Worm (Caenorhabditis elegans) whole organism, L4 larva: ENCODE results near the gene F46C3.6.

Experiments used
- T26A8.4 ChIP-seq: fragments of 200-800 bp; sonication (Bioruptor generic); IDR thresholded peaks from 2 replicates; pipeline ENCODE4 v1.3.6; 2022; ENCODE audit warnings: missing genetic modification characterization, missing compliant biosample characterization
- aly-2 ChIP-seq: sonication (generic microtip); optimal IDR thresholded peaks from 2 replicates; lab custom pipeline; 2018; ENCODE audit warnings: missing biosample characterization, missing genetic modification characterization
- attf-4 ChIP-seq: sonication (generic microtip); optimal IDR thresholded peaks from 3 replicates; lab custom pipeline; 2017; ENCODE audit warnings: missing biosample characterization, missing genetic modification characterization
- ces-1 ChIP-seq: fragments of 150-350 bp; sonication (generic microtip); optimal IDR thresholded peaks from 4 replicates; lab custom pipeline; 2014; ENCODE audit warnings: missing biosample characterization, missing genetic modification reagents, missing genetic modification characterization
- cey-2 ChIP-seq: sonication (generic microtip); optimal IDR thresholded peaks from 3 replicates; lab custom pipeline; 2017; ENCODE audit warnings: missing genetic modification characterization, mild to moderate bottlenecking, missing compliant biosample characterization, antibody characterized with exemption, borderline replicate concordance; ENCODE audit not compliant: insufficient read depth
- ctbp-1 ChIP-seq: fragments of 200-800 bp; sonication (Bioruptor generic); IDR thresholded peaks from 2 replicates; pipeline ENCODE4 v1.3.6; 2022; ENCODE audit warnings: missing genetic modification reagents, missing genetic modification characterization, missing compliant biosample characterization
- daf-16 ChIP-seq, 3 experiments: sonication (generic microtip); optimal IDR thresholded peaks; 2 replicates each; lab custom pipeline; 2016 to 2017; ENCODE audit warnings: missing genetic modification characterization in 3 of 3, missing genetic modification reagents in 3 of 3, mild to moderate bottlenecking in 2 of 3, missing compliant biosample characterization in 2 of 3, missing biosample characterization in 1 of 3, moderate library complexity in 1 of 3
- dmd-9 ChIP-seq: fragments of 200-800 bp; sonication (Bioruptor generic); IDR thresholded peaks from 2 replicates; pipeline ENCODE4 v1.3.6; 2022; ENCODE audit warnings: missing genetic modification reagents, missing genetic modification characterization, missing compliant biosample characterization
- egl-27 ChIP-seq: sonication (generic microtip); optimal IDR thresholded peaks from 3 replicates; lab custom pipeline; 2017; ENCODE audit warnings: missing biosample characterization, missing genetic modification reagents, missing genetic modification characterization
- fkh-10 ChIP-seq: fragments of 150-350 bp; optimal IDR thresholded peaks from 2 replicates; lab custom pipeline; 2014; ENCODE audit warnings: missing biosample characterization, missing genetic modification reagents, missing genetic modification characterization
- gei-8 ChIP-seq: fragments of 200-800 bp; sonication (Bioruptor generic); optimal IDR thresholded peaks from 2 replicates; lab custom pipeline; 2018; ENCODE audit warnings: mild to moderate bottlenecking, missing genetic modification characterization, missing compliant biosample characterization
- hlh-11 ChIP-seq: fragments of 200-800 bp; sonication (Bioruptor generic); optimal IDR thresholded peaks from 2 replicates; lab custom pipeline; 2018; ENCODE audit warnings: mild to moderate bottlenecking, missing genetic modification characterization, missing compliant biosample characterization
- hmg-1.1 ChIP-seq: fragments of 200-800 bp; sonication (Bioruptor generic); IDR thresholded peaks from 2 replicates; pipeline ENCODE4 v1.3.6; 2022; ENCODE audit warnings: missing genetic modification reagents, missing genetic modification characterization, missing compliant biosample characterization
- lim-7 ChIP-seq: fragments of 200-800 bp; sonication (Bioruptor generic); IDR thresholded peaks from 2 replicates; pipeline ENCODE4 v1.3.6; 2022; ENCODE audit warnings: missing genetic modification characterization, missing compliant biosample characterization
- lin-39 ChIP-seq: fragments of 150-350 bp; optimal IDR thresholded peaks from 2 replicates; lab custom pipeline; 2014; ENCODE audit warnings: missing biosample characterization, missing genetic modification reagents, missing genetic modification characterization
- lsy-2 ChIP-seq, 2 experiments: fragments of 150-350 bp in 1 of 2; sonication (generic microtip) in 1 of 2; optimal IDR thresholded peaks; 2 replicates each; lab custom pipeline; 2014 to 2017; ENCODE audit warnings: missing biosample characterization in 2 of 2, missing genetic modification characterization in 2 of 2
- madf-9 ChIP-seq: fragments of 200-800 bp; sonication (Bioruptor generic); conservative IDR thresholded peaks from 2 replicates; pipeline ENCODE4 v1.3.6; 2022; ENCODE audit warnings: missing genetic modification reagents, missing genetic modification characterization, missing compliant biosample characterization
- mdl-1 ChIP-seq, 2 experiments: fragments of 150-350 bp in 1 of 2; sonication (generic microtip) in 1 of 2; optimal IDR thresholded peaks; 2 replicates each; lab custom pipeline; 2014 to 2017; ENCODE audit warnings: missing biosample characterization in 2 of 2, missing genetic modification characterization in 2 of 2
- mep-1 ChIP-seq: fragments of 150-350 bp; sonication (generic microtip); optimal IDR thresholded peaks from 3 replicates; lab custom pipeline; 2014; ENCODE audit warnings: missing biosample characterization, missing genetic modification characterization
- mes-2 ChIP-seq: sonication (generic microtip); optimal IDR thresholded peaks from 2 replicates; lab custom pipeline; 2016; ENCODE audit warnings: missing genotype, mild to moderate bottlenecking, missing genetic modification characterization, missing compliant biosample characterization; ENCODE audit not compliant: poor library complexity, severe bottlenecking
- mxl-2 ChIP-seq: fragments of 200-800 bp; sonication (Bioruptor generic); conservative IDR thresholded peaks from 2 replicates; pipeline ENCODE4 v1.3.6; 2022; ENCODE audit warnings: missing genetic modification reagents, missing genetic modification characterization, missing compliant biosample characterization
- nhr-102 ChIP-seq: sonication (generic microtip); optimal IDR thresholded peaks from 2 replicates; lab custom pipeline; 2016; ENCODE audit warnings: mild to moderate bottlenecking, missing genetic modification characterization, moderate library complexity, missing compliant biosample characterization
- nhr-28 ChIP-seq: fragments of 150-350 bp; optimal IDR thresholded peaks from 2 replicates; lab custom pipeline; 2014; ENCODE audit warnings: missing biosample characterization, missing genetic modification characterization
- set-16 ChIP-seq: fragments of 200-800 bp; sonication (Bioruptor generic); IDR thresholded peaks from 2 replicates; pipeline ENCODE4 v1.3.6; 2022; ENCODE audit warnings: missing genetic modification reagents, missing genetic modification characterization, missing compliant biosample characterization
- snpc-4 ChIP-seq: fragments of 150-350 bp; optimal IDR thresholded peaks from 2 replicates; lab custom pipeline; 2014; ENCODE audit warnings: missing biosample characterization, missing genetic modification characterization
- spr-3 ChIP-seq: fragments of 200-800 bp; sonication (Bioruptor generic); optimal IDR thresholded peaks from 2 replicates; lab custom pipeline; 2018; ENCODE audit warnings: mild to moderate bottlenecking, missing genetic modification characterization, missing compliant biosample characterization
- tra-1 ChIP-seq: fragments of 200-800 bp; sonication (Bioruptor generic); IDR thresholded peaks from 2 replicates; pipeline ENCODE4 v1.3.6; 2022; ENCODE audit warnings: missing genetic modification reagents, missing genetic modification characterization, missing compliant biosample characterization
- unc-62 ChIP-seq, 3 experiments: fragments of 150-350 bp in 1 of 3; sonication (generic microtip); optimal IDR thresholded peaks in 2 of 3; peaks in 1 of 3; 1 replicate in 1 of 3; 2 replicates in 2 of 3; lab custom pipeline; 2014 to 2017; ENCODE audit warnings: missing biosample characterization in 3 of 3, missing genetic modification characterization in 3 of 3, missing genetic modification reagents in 3 of 3, missing genotype in 1 of 3
- zag-1 ChIP-seq: fragments of 150-350 bp; optimal IDR thresholded peaks from 2 replicates; lab custom pipeline; 2014; ENCODE audit warnings: missing biosample characterization, missing genetic modification characterization
- zip-11 ChIP-seq: fragments of 200-800 bp; sonication (Bioruptor generic); IDR thresholded peaks from 2 replicates; pipeline ENCODE4 v1.3.6; 2022; ENCODE audit warnings: missing genetic modification characterization, missing compliant biosample characterization
- ztf-7 ChIP-seq: fragments of 150-350 bp; optimal IDR thresholded peaks from 2 replicates; lab custom pipeline; 2014; ENCODE audit warnings: missing biosample characterization, missing genetic modification characterization

Gene F46C3.6

ce11 chrX:11383359-11383758, 36.5 kb downstream of the F46C3.6 start:
- TF ChIP-seq lim-7 (GFP tag; lab: Robert Waterston, UW) (no peak), mep-1 (tag; lab: Kevin White, UChicago) (no peak), lin-39 (tag; lab: Kevin White, UChicago) (no peak), dmd-9 (GFP tag; lab: Robert Waterston, UW) (no peak), cey-2 (tag; lab: Kevin White, UChicago) (no peak), ces-1 (GFP tag; lab: Kevin White, UChicago) (peak; percentile 54), unc-62 (GFP tag; optimal IDR thresholded peaks at IDR 0.05 in 1 of 2; lab: Kevin White, UChicago) (peak in 1 of 2 experiments; percentile 29), unc-62 (tag; optimal IDR thresholded peaks at IDR 0.05; lab: Kevin White, UChicago) (no peak), aly-2 (no peak), lsy-2 (tag; optimal IDR thresholded peaks at IDR 0.05; lab: Kevin White, UChicago) (peak in 1 of 2 experiments; percentile 21), nhr-102 (tag; lab: Kevin White, UChicago) (no peak), mdl-1 (tag; optimal IDR thresholded peaks at IDR 0.05; lab: Kevin White, UChicago) (no peak), daf-16 (GFP tag; optimal IDR thresholded peaks at IDR 0.05; lab: Kevin White, UChicago) (no peak), daf-16 (tag; optimal IDR thresholded peaks at IDR 0.05; lab: Kevin White, UChicago) (no peak), ztf-7 (no peak), attf-4 (tag; lab: Kevin White, UChicago) (no peak), zag-1 (tag; lab: Kevin White, UChicago) (no peak), hmg-1.1 (GFP tag; lab: Robert Waterston, UW) (no peak), madf-9 (GFP tag; lab: Robert Waterston, UW) (no peak), set-16 (no peak), zip-11 (GFP tag; lab: Robert Waterston, UW) (no peak), mes-2 (tag; lab: Kevin White, UChicago) (no peak), mxl-2 (GFP tag; lab: Robert Waterston, UW) (no peak), nhr-28 (tag; lab: Kevin White, UChicago) (no peak)

DNA sequence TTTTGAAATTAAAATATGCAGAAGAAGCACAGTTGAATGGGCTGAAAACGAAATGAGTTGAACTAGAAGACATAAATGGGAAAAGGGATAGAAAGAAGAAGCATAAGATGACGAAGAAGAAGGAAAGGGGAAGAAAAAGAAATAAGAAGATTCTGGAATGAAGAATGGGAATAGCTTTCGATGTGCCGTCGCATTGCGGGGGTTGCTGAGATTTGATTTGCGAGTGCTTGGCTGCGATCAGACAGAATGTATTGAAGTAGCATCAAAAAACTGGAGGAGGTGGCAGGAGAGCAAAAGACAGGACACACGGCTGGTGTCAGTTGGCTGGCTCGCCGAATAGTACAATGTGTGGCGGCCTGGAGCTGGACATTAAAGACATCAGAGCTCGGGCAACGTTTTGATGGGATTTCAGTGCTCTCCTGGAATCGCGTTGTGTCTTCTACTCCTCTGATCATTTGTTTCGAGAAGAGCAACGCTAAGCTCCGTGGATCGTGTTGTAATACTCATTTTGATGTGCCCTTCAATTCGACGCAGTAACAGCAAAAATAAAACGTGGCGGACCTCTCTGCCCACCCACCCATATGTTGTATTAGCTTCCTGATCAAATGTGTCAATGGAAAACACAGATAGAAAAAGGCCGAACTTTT, 40.6 kb downstream of the F46C3.6 start:
- 0 out of 2 replicates have a peak, but pooled peaks have one; percentile 29 for TF ChIP-seq lim-7 (GFP tag; lab: Robert Waterston, UW)
- TF ChIP-seq ctbp-1 (GFP tag; lab: Robert Waterston, UW) = peak; percentile 37; the same call in 1 of the 2 replicates
- peak in 1 of 2 experiments; percentile 68 for TF ChIP-seq daf-16 (GFP tag; optimal IDR thresholded peaks at IDR 0.05; lab: Kevin White, UChicago)
- TF ChIP-seq daf-16 (tag; optimal IDR thresholded peaks at IDR 0.05; lab: Kevin White, UChicago) = no peak
- no peak for TF ChIP-seq gei-8 (GFP tag; lab: Kevin White, UChicago)
- TF ChIP-seq hlh-11 (tag; lab: Kevin White, UChicago) = peak; percentile 64
- peak; percentile 18; the same call in 1 of the 2 replicates for TF ChIP-seq set-16
- TF ChIP-seq egl-27 (tag; lab: Kevin White, UChicago) = no peak
- TF ChIP-seq snpc-4 = no peak
- TF ChIP-seq fkh-10 (GFP tag; lab: Kevin White, UChicago) = peak; percentile 38
- TF ChIP-seq unc-62 (GFP tag; optimal IDR thresholded peaks at IDR 0.05 in 1 of 2; lab: Kevin White, UChicago) = peak in 1 of 2 experiments; percentile 89
- TF ChIP-seq unc-62 (tag; optimal IDR thresholded peaks at IDR 0.05; lab: Kevin White, UChicago) = no peak
- no peak for TF ChIP-seq attf-4 (tag; lab: Kevin White, UChicago)
- peak; percentile 4 for TF ChIP-seq ces-1 (GFP tag; lab: Kevin White, UChicago)
- no peak for TF ChIP-seq aly-2
- TF ChIP-seq tra-1 (GFP tag; lab: Robert Waterston, UW) = peak; percentile 36; the same call in 1 of the 2 replicates

- TF ChIP-seq lin-39 (tag; lab: Kevin White, UChicago) (no peak), spr-3 (no peak), T26A8.4 (GFP tag; lab: Robert Waterston, UW) (no peak), dmd-9 (GFP tag; lab: Robert Waterston, UW) (no peak), zag-1 (tag; lab: Kevin White, UChicago) (no peak), unc-62 (GFP tag; optimal IDR thresholded peaks at IDR 0.05 in 1 of 2; lab: Kevin White, UChicago) (peak in 1 of 2 experiments; percentile 19), unc-62 (tag; optimal IDR thresholded peaks at IDR 0.05; lab: Kevin White, UChicago) (no peak)
These were observed 42.5 kb downstream of the F46C3.6 start, which contains the start of gene tni-1 for ce11 chrX:11377370-11377769. Gene tni-1, minus strand, starts transcription at chrX:11377470.
